Fruit fly (Drosophila melanogaster) whole organism, embryonic: Measurements from ENCODE around the gene Gr97a.
A peak's percentile ranks its signal among the peaks of the same experiment; 100 is the strongest.

ENCODE experiments used
- Blimp-1 ChIP-seq: fragments of 200-800 bp; sonication (Bioruptor generic); optimal IDR thresholded peaks from 3 replicates; lab custom pipeline; 2018; ENCODE audit warnings: missing biosample characterization, missing genetic modification characterization, mild to moderate bottlenecking, moderate library complexity, missing genetic modification reagents
- CG10209 ChIP-seq: fragments of 200-800 bp; sonication (Bioruptor generic); optimal IDR thresholded peaks from 3 replicates; lab custom pipeline; 2017; ENCODE audit warnings: missing biosample characterization, mild to moderate bottlenecking, missing genetic modification characterization, missing genetic modification reagents
- CG10366 ChIP-seq: fragments of 200-800 bp; sonication (Bioruptor generic); IDR thresholded peaks from 2 replicates; pipeline ENCODE4 v1.3.6; 2022; ENCODE audit warnings: missing biosample characterization, missing genetic modification characterization
- CG10431 ChIP-seq: fragments of 200-800 bp; sonication (Bioruptor generic); optimal IDR thresholded peaks from 3 replicates; lab custom pipeline; 2018; ENCODE audit warnings: missing biosample characterization, mild to moderate bottlenecking, missing genetic modification characterization
- CG12236 ChIP-seq: fragments of 200-800 bp; sonication (Bioruptor generic); optimal IDR thresholded peaks from 2 replicates; lab custom pipeline; 2016; ENCODE audit warnings: missing biosample characterization, missing genetic modification characterization
- CG12299 ChIP-seq: fragments of 200-800 bp; sonication (Bioruptor generic); optimal IDR thresholded peaks from 2 replicates; lab custom pipeline; 2018; ENCODE audit warnings: missing biosample characterization, mild to moderate bottlenecking, missing genetic modification characterization
- CG13894 ChIP-seq: fragments of 200-800 bp; sonication (Bioruptor generic); optimal IDR thresholded peaks from 3 replicates; lab custom pipeline; 2018; ENCODE audit warnings: missing biosample characterization, mild to moderate bottlenecking, missing genetic modification characterization, moderate library complexity
- CG1603 ChIP-seq: fragments of 200-800 bp; sonication (Bioruptor generic); optimal IDR thresholded peaks from 2 replicates; lab custom pipeline; 2019; ENCODE audit warnings: missing biosample characterization, mild to moderate bottlenecking, missing genetic modification characterization, moderate library complexity
- CG18011 ChIP-seq: fragments of 200-800 bp; sonication (Bioruptor generic); optimal IDR thresholded peaks from 2 replicates; lab custom pipeline; 2017; ENCODE audit warnings: missing biosample characterization, missing genetic modification characterization, mild to moderate bottlenecking, moderate library complexity, missing genotype
- CG18476 ChIP-seq: fragments of 200-800 bp; sonication (Bioruptor generic); optimal IDR thresholded peaks from 2 replicates; lab custom pipeline; 2016; ENCODE audit warnings: missing biosample characterization, mild to moderate bottlenecking, missing genetic modification characterization
- CG2202 ChIP-seq: fragments of 200-800 bp; sonication (Bioruptor generic); optimal IDR thresholded peaks from 2 replicates; lab custom pipeline; 2018; ENCODE audit warnings: missing biosample characterization, mild to moderate bottlenecking, missing genetic modification characterization
- CG2678 ChIP-seq: fragments of 200-800 bp; sonication (Bioruptor generic); optimal IDR thresholded peaks from 3 replicates; lab custom pipeline; 2019; ENCODE audit warnings: missing biosample characterization, mild to moderate bottlenecking, missing genetic modification characterization, moderate library complexity
- CG32532 ChIP-seq: fragments of 200-800 bp; sonication (Bioruptor generic); IDR thresholded peaks from 2 replicates; pipeline ENCODE4 v1.3.6; 2022; ENCODE audit warnings: missing biosample characterization, missing genetic modification characterization
- CG7271 ChIP-seq: fragments of 200-800 bp; sonication (Bioruptor generic); optimal IDR thresholded peaks from 2 replicates; lab custom pipeline; 2018; ENCODE audit warnings: missing biosample characterization, mild to moderate bottlenecking, missing genetic modification characterization, moderate library complexity
- CG7556 ChIP-seq: fragments of 200-800 bp; sonication (Bioruptor generic); optimal IDR thresholded peaks from 2 replicates; lab custom pipeline; 2017; ENCODE audit warnings: missing biosample characterization, mild to moderate bottlenecking, missing genetic modification characterization
- CG8290 ChIP-seq, 3 experiments: fragments of 200-800 bp; sonication (Bioruptor generic); optimal IDR thresholded peaks; 2 replicates each; lab custom pipeline; 2016 to 2019; ENCODE audit warnings: missing biosample characterization in 3 of 3, missing genetic modification characterization in 3 of 3, mild to moderate bottlenecking in 2 of 3, moderate library complexity in 1 of 3
- CG8388 ChIP-seq: fragments of 200-800 bp; sonication (Bioruptor generic); optimal IDR thresholded peaks from 2 replicates; lab custom pipeline; 2019; ENCODE audit warnings: missing biosample characterization, mild to moderate bottlenecking, missing genetic modification characterization, moderate library complexity
- CG9727 ChIP-seq: fragments of 200-800 bp; sonication (Bioruptor generic); optimal IDR thresholded peaks from 3 replicates; lab custom pipeline; 2017; ENCODE audit warnings: missing biosample characterization, mild to moderate bottlenecking, missing genetic modification characterization
- Camta ChIP-seq: fragments of 200-800 bp; sonication (Bioruptor generic); optimal IDR thresholded peaks from 2 replicates; lab custom pipeline; 2016; ENCODE audit warnings: missing biosample characterization, missing genetic modification characterization
- CrebB ChIP-seq: fragments of 200-800 bp; sonication (Bioruptor generic); optimal IDR thresholded peaks from 3 replicates; lab custom pipeline; 2018; ENCODE audit warnings: missing biosample characterization, mild to moderate bottlenecking, missing genetic modification characterization
- Fer1 ChIP-seq: fragments of 200-800 bp; sonication (Bioruptor generic); optimal IDR thresholded peaks from 2 replicates; lab custom pipeline; 2017; ENCODE audit warnings: missing biosample characterization, mild to moderate bottlenecking, missing genetic modification characterization
- GATAe ChIP-seq: fragments of 200-800 bp; sonication (Bioruptor generic); conservative IDR thresholded peaks from 2 replicates; pipeline ENCODE4 v1.3.6; 2022; ENCODE audit warnings: missing biosample characterization, missing genetic modification characterization
- H15 ChIP-seq: fragments of 200-800 bp; sonication (Bioruptor generic); IDR thresholded peaks from 3 replicates; pipeline ENCODE4 v1.3.6; 2022; ENCODE audit warnings: missing biosample characterization, missing genetic modification characterization
- HLH54F ChIP-seq: fragments of 200-800 bp; sonication (Bioruptor generic); optimal IDR thresholded peaks from 3 replicates; lab custom pipeline; 2016; ENCODE audit warnings: missing biosample characterization, missing genetic modification characterization
- Hand ChIP-seq: fragments of 200-800 bp; sonication (Bioruptor generic); optimal IDR thresholded peaks from 2 replicates; lab custom pipeline; 2017; ENCODE audit warnings: mild to moderate bottlenecking, missing biosample characterization, missing genetic modification reagents, missing genetic modification characterization
- NFAT ChIP-seq: fragments of 200-800 bp; sonication (Bioruptor generic); IDR thresholded peaks from 2 replicates; pipeline ENCODE4 v1.3.6; 2022; ENCODE audit warnings: missing biosample characterization, missing genetic modification characterization
- Sin3A ChIP-seq: fragments of >200 bp; optimal IDR thresholded peaks from 2 replicates; lab custom pipeline; 2018
- Sox100B ChIP-seq: fragments of 200-800 bp; sonication (Bioruptor generic); optimal IDR thresholded peaks from 3 replicates; lab custom pipeline; 2018; ENCODE audit warnings: missing biosample characterization, mild to moderate bottlenecking, missing genetic modification characterization
- Taf1 ChIP-seq: fragments of 200-800 bp; sonication (Bioruptor generic); IDR thresholded peaks from 2 replicates; pipeline ENCODE4 v1.3.6; 2022; ENCODE audit warnings: missing biosample characterization, missing genetic modification characterization
- Tbp ChIP-seq: fragments of >200 bp; optimal IDR thresholded peaks from 2 replicates; lab custom pipeline; 2018; ENCODE audit warnings: missing biosample characterization, missing genetic modification characterization
- Usf ChIP-seq: fragments of 200-800 bp; sonication (Bioruptor generic); optimal IDR thresholded peaks from 2 replicates; lab custom pipeline; 2017; ENCODE audit warnings: missing genotype, missing biosample characterization, missing genetic modification characterization
- abd-A ChIP-seq: fragments of 200-800 bp; sonication (Bioruptor generic); optimal IDR thresholded peaks from 3 replicates; lab custom pipeline; 2019; ENCODE audit warnings: missing biosample characterization, mild to moderate bottlenecking, missing genetic modification characterization, moderate library complexity
- amos ChIP-seq: fragments of 200-800 bp; sonication (Bioruptor generic); IDR thresholded peaks from 2 replicates; pipeline ENCODE4 v1.3.6; 2022; ENCODE audit warnings: missing biosample characterization, missing genetic modification characterization; ENCODE audit not compliant: partially characterized antibody
- ap ChIP-seq: fragments of 200-800 bp; sonication (Bioruptor generic); IDR thresholded peaks from 2 replicates; pipeline ENCODE4 v1.3.6; 2022; ENCODE audit warnings: missing biosample characterization, missing genetic modification characterization
- ara ChIP-seq: fragments of 200-800 bp; sonication (Bioruptor generic); IDR thresholded peaks from 2 replicates; pipeline ENCODE4 v1.3.6; 2022; ENCODE audit warnings: missing biosample characterization, missing genetic modification characterization
- ase ChIP-seq: fragments of 200-800 bp; sonication (Bioruptor generic); IDR thresholded peaks from 3 replicates; pipeline ENCODE4 v1.3.6; 2022; ENCODE audit warnings: missing biosample characterization, missing genetic modification characterization
- bigmax ChIP-seq: fragments of 200-800 bp; sonication (Bioruptor generic); optimal IDR thresholded peaks from 2 replicates; lab custom pipeline; 2018; ENCODE audit warnings: missing biosample characterization, mild to moderate bottlenecking, missing genetic modification characterization
- btn ChIP-seq: fragments of 200-800 bp; sonication (Bioruptor generic); optimal IDR thresholded peaks from 2 replicates; lab custom pipeline; 2016; ENCODE audit warnings: missing biosample characterization, missing genetic modification characterization
- corto ChIP-seq: fragments of 200-800 bp; sonication (Bioruptor generic); optimal IDR thresholded peaks from 2 replicates; lab custom pipeline; 2016; ENCODE audit warnings: missing biosample characterization, mild to moderate bottlenecking, missing genetic modification characterization, moderate library complexity
- da ChIP-seq: fragments of 200-800 bp; sonication (Bioruptor generic); optimal IDR thresholded peaks from 2 replicates; lab custom pipeline; 2016; ENCODE audit warnings: missing biosample characterization, missing genetic modification characterization
- gcm ChIP-seq: fragments of 200-800 bp; sonication (Bioruptor generic); optimal IDR thresholded peaks from 2 replicates; lab custom pipeline; 2019; ENCODE audit warnings: missing biosample characterization, mild to moderate bottlenecking, missing genetic modification characterization, moderate library complexity
- gfzf ChIP-seq: fragments of 200-800 bp; sonication (Bioruptor generic); optimal IDR thresholded peaks from 2 replicates; lab custom pipeline; 2016; ENCODE audit warnings: missing biosample characterization, mild to moderate bottlenecking, missing genetic modification characterization, moderate library complexity
- kay ChIP-seq: fragments of 200-800 bp; sonication (Bioruptor generic); optimal IDR thresholded peaks from 2 replicates; lab custom pipeline; 2016; ENCODE audit warnings: missing biosample characterization, missing genetic modification characterization
- prd ChIP-seq, 3 experiments: fragments of >200 bp in 2 of 3; fragments of 200-800 bp in 1 of 3; sonication (Bioruptor generic) in 1 of 3; optimal IDR thresholded peaks in 2 of 3; IDR thresholded peaks in 1 of 3; 2 replicates in 2 of 3; 3 replicates in 1 of 3; pipeline versions ENCODE4 v1.3.6 to Lab custom; 2017 to 2022; ENCODE audit warnings: missing biosample characterization in 1 of 3, missing genetic modification characterization in 1 of 3
- repo ChIP-seq: fragments of 200-800 bp; sonication (Bioruptor generic); optimal IDR thresholded peaks from 2 replicates; lab custom pipeline; 2016; ENCODE audit warnings: missing biosample characterization, missing genetic modification characterization
- sima ChIP-seq: fragments of 200-800 bp; sonication (Bioruptor generic); optimal IDR thresholded peaks from 2 replicates; lab custom pipeline; 2016; ENCODE audit warnings: missing biosample characterization, missing genetic modification characterization
- tup ChIP-seq: fragments of 200-800 bp; sonication (Bioruptor generic); optimal IDR thresholded peaks from 2 replicates; lab custom pipeline; 2016; ENCODE audit warnings: missing biosample characterization, mild to moderate bottlenecking, missing genetic modification characterization, moderate library complexity
- wek ChIP-seq: fragments of 200-800 bp; sonication (Bioruptor generic); optimal IDR thresholded peaks from 3 replicates; lab custom pipeline; 2018; ENCODE audit warnings: missing biosample characterization, mild to moderate bottlenecking, missing genetic modification characterization, moderate library complexity
- zen ChIP-seq: fragments of 200-800 bp; sonication (Bioruptor generic); optimal IDR thresholded peaks from 3 replicates; lab custom pipeline; 2018; ENCODE audit warnings: missing biosample characterization, mild to moderate bottlenecking, missing genetic modification characterization, moderate library complexity

The Gr97a gene

DNA sequence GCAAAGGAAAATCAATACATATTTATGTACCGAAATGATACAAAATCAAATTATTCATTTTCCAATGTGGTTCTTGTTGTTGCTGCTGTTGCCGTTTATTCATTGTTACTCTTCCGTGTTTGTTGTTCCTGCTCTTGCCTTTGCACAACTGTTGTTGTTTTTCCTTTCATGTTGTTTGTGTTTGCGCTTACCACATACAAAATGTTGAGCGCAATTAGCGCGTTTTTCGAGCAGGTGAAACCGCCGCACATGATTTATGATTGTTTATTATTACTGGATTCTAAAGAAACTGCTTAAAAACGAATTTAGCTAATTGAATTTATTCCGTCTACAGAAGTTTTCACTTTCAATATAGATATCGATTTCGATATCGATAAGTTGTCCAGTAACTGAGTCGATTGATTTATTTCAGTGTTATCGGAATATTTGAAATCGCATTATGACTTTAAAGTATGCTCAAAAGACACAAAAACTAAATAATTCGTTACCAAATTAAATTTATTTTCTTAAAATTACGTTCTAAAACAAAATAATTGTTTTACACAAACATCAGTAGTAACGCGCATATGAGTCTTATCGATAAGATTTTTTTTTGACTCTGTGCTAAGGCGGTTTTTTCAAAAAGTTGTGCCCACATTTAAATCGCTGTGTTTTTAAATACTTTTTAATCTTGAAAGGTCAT, 1.7 kb downstream of the Gr97a start, which contains the start of gene Tsp97E (continued):
- TF ChIP-seq CG10209 (no peak), CG9727 (GFP tag; lab: Kevin White, UChicago) (no peak), tup (GFP tag; lab: Kevin White, UChicago) (no peak), zen (tag; lab: Kevin White, UChicago) (no peak), CG8290 (GFP tag; optimal IDR thresholded peaks at IDR 0.05; lab: Kevin White, UChicago) (no peak), CG8290 (tag; optimal IDR thresholded peaks at IDR 0.05; lab: Kevin White, UChicago) (peak in 1 of 2 experiments; percentile 5), CG18476 (GFP tag; lab: Kevin White, UChicago) (no peak), CG2202 (no peak), Usf (no peak), CG2678 (tag; lab: Kevin White, UChicago) (peak; percentile 19), wek (no peak), Blimp-1 (peak; percentile 100), ara (no peak), abd-A (tag; lab: Kevin White, UChicago) (no peak), gcm (GFP tag; lab: Kevin White, UChicago) (no peak), CG12299 (tag; lab: Kevin White, UChicago) (no peak), gfzf (peak; percentile 58), repo (GFP tag; lab: Kevin White, UChicago) (no peak), prd (optimal IDR thresholded peaks at IDR 0.05; lab: Kevin White, UChicago) (no peak), prd (GFP tag; IDR thresholded peaks at IDR 0.05; lab: Robert Waterston, UW) (no peak), NFAT (GFP tag; lab: Robert Waterston, UW) (no peak), CG8388 (GFP tag; lab: Kevin White, UChicago) (no peak), CG7271 (tag; lab: Kevin White, UChicago) (no peak), Sin3A (lab: Kevin White, UChicago) (no peak), CG10431 (GFP tag; lab: Kevin White, UChicago) (peak; percentile 23), CG13894 (tag; lab: Kevin White, UChicago) (no peak), kay (GFP tag; lab: Kevin White, UChicago) (no peak), corto (GFP tag; lab: Kevin White, UChicago) (no peak), CrebB (tag; lab: Kevin White, UChicago) (no peak), CG10366 (GFP tag; lab: Robert Waterston, UW) (no peak), Fer1 (GFP tag; lab: Kevin White, UChicago) (peak; percentile 2), Tbp (GFP tag; lab: Kevin White, UChicago) (no peak), Hand (GFP tag; lab: Kevin White, UChicago) (no peak), HLH54F (GFP tag; lab: Kevin White, UChicago) (no peak), CG1603 (tag; lab: Kevin White, UChicago) (no peak), amos (GFP tag; lab: Robert Waterston, UW) (peak; percentile 30; the same call in 1 of the 2 replicates), da (GFP tag; lab: Kevin White, UChicago) (no peak), ap (no peak), Sox100B (peak; percentile 23), Camta (no peak), CG12236 (GFP tag; lab: Kevin White, UChicago) (no peak), GATAe (no peak), btn (GFP tag; lab: Kevin White, UChicago) (no peak), Taf1 (GFP tag; lab: Robert Waterston, UW) (no peak), bigmax (no peak), H15 (no peak), sima (GFP tag; lab: Kevin White, UChicago) (no peak), CG18011 (GFP tag; lab: Kevin White, UChicago) (no peak), CG7556 (GFP tag; lab: Kevin White, UChicago) (no peak), CG32532 (GFP tag; lab: Robert Waterston, UW) (no peak), ase (GFP tag; lab: Robert Waterston, UW) (no peak)
